Fruit fly (Drosophila melanogaster): ENCODE measurements around the gene Zmynd8.

- no peak for TF ChIP-seq CG12219 (GFP tag; optimal IDR thresholded peaks at IDR 0.05)
- TF ChIP-seq CG5953 (GFP tag; IDR thresholded peaks at IDR 0.05), result no peak
Measured at dm6 chr3R:31721466-31721865, 52.2 kb downstream of the Zmynd8 start.

Data from whole organism, embryonic.